Worm (Caenorhabditis elegans) whole organism, L3 larva: Measurements from ENCODE around the gene exc-5.

Experiments
- R02D3.7 ChIP-seq: fragments of 150-350 bp; optimal IDR thresholded peaks from 2 replicates; lab custom pipeline; 2014; ENCODE audit warnings: missing biosample characterization, missing genetic modification characterization
- ZK546.5 ChIP-seq: sonication (generic microtip); optimal IDR thresholded peaks from 2 replicates; lab custom pipeline; 2017; ENCODE audit warnings: missing biosample characterization, missing genetic modification characterization
- aly-2 ChIP-seq: fragments of 150-350 bp; optimal IDR thresholded peaks from 2 replicates; lab custom pipeline; 2014; ENCODE audit warnings: missing biosample characterization, missing genetic modification characterization
- ama-1 ChIP-seq: fragments of 150-350 bp; optimal IDR thresholded peaks from 2 replicates; lab custom pipeline; 2018
- ceh-16 ChIP-seq: sonication (generic microtip); optimal IDR thresholded peaks from 2 replicates; lab custom pipeline; 2017; ENCODE audit warnings: missing biosample characterization, missing genetic modification characterization
- ceh-28 ChIP-seq: fragments of 150-350 bp; optimal IDR thresholded peaks from 2 replicates; lab custom pipeline; 2014; ENCODE audit warnings: missing biosample characterization, missing genetic modification reagents, missing genetic modification characterization
- ceh-82 ChIP-seq: fragments of 150-350 bp; optimal IDR thresholded peaks from 2 replicates; lab custom pipeline; 2014; ENCODE audit warnings: missing biosample characterization, missing genetic modification characterization
- ceh-9 ChIP-seq: sonication (generic microtip); optimal IDR thresholded peaks from 2 replicates; lab custom pipeline; 2018; ENCODE audit warnings: missing biosample characterization, missing genetic modification characterization
- daf-12 ChIP-seq: fragments of 150-350 bp; optimal IDR thresholded peaks from 2 replicates; lab custom pipeline; 2014; ENCODE audit warnings: missing biosample characterization, missing genetic modification reagents, missing genetic modification characterization
- egl-27 ChIP-seq: sonication (generic microtip); optimal IDR thresholded peaks from 4 replicates; lab custom pipeline; 2017; ENCODE audit warnings: missing biosample characterization, missing genetic modification reagents, missing genetic modification characterization
- egl-5 ChIP-seq: fragments of 150-350 bp; optimal IDR thresholded peaks from 2 replicates; lab custom pipeline; 2017; ENCODE audit warnings: missing biosample characterization, missing genetic modification reagents, missing genetic modification characterization, inconsistent platforms
- elt-1 ChIP-seq: fragments of 150-350 bp; optimal IDR thresholded peaks from 2 replicates; lab custom pipeline; 2014; ENCODE audit warnings: missing biosample characterization, missing genetic modification characterization
- elt-2 ChIP-seq: sonication (generic microtip); optimal IDR thresholded peaks from 2 replicates; lab custom pipeline; 2016; ENCODE audit warnings: missing genetic modification reagents, mild to moderate bottlenecking, missing genetic modification characterization, missing compliant biosample characterization
- elt-3 ChIP-seq, 3 experiments: fragments of 150-350 bp in 1 of 3; sonication (generic microtip) in 2 of 3; optimal IDR thresholded peaks; 2 replicates in 2 of 3; 4 replicates in 1 of 3; lab custom pipeline; 2014 to 2017; ENCODE audit warnings: missing biosample characterization in 3 of 3, missing genetic modification characterization in 3 of 3
- eor-1 ChIP-seq, 2 experiments: fragments of 150-350 bp; optimal IDR thresholded peaks; 2 replicates each; lab custom pipeline; 2014 to 2018; ENCODE audit warnings: missing biosample characterization in 2 of 2, missing genetic modification characterization in 2 of 2
- fkh-10 ChIP-seq: sonication (generic microtip); optimal IDR thresholded peaks from 2 replicates; lab custom pipeline; 2017; ENCODE audit warnings: missing biosample characterization, missing genetic modification reagents, missing genetic modification characterization
- fkh-2 ChIP-seq: fragments of 150-350 bp; optimal IDR thresholded peaks from 2 replicates; lab custom pipeline; 2014; ENCODE audit warnings: missing biosample characterization, missing genetic modification reagents, missing genetic modification characterization
- hmg-11 ChIP-seq: sonication (generic microtip); optimal IDR thresholded peaks from 2 replicates; lab custom pipeline; 2016; ENCODE audit warnings: missing genetic modification characterization, missing compliant biosample characterization
- jun-1 ChIP-seq: fragments of 150-350 bp; optimal IDR thresholded peaks from 2 replicates; lab custom pipeline; 2014; ENCODE audit warnings: missing biosample characterization, missing genetic modification reagents, missing genetic modification characterization
- lin-39 ChIP-seq: fragments of 150-350 bp; optimal IDR thresholded peaks from 2 replicates; lab custom pipeline; 2018; ENCODE audit warnings: missing biosample characterization, missing genetic modification reagents, missing genetic modification characterization
- lsy-12 ChIP-seq: sonication (generic microtip); optimal IDR thresholded peaks from 2 replicates; lab custom pipeline; 2016; ENCODE audit warnings: mild to moderate bottlenecking, missing genetic modification characterization, missing compliant biosample characterization
- mdl-1 ChIP-seq: fragments of 150-350 bp; optimal IDR thresholded peaks from 2 replicates; lab custom pipeline; 2014; ENCODE audit warnings: missing biosample characterization, missing genetic modification characterization
- mml-1 ChIP-seq: fragments of 150-350 bp; sonication (generic microtip); optimal IDR thresholded peaks from 3 replicates; lab custom pipeline; 2014; ENCODE audit warnings: missing biosample characterization, missing genetic modification characterization
- nfya-1 ChIP-seq: sonication (generic microtip); optimal IDR thresholded peaks from 2 replicates; lab custom pipeline; 2017; ENCODE audit warnings: missing genetic modification characterization, mild to moderate bottlenecking, missing compliant biosample characterization, antibody characterized with exemption, moderate library complexity; ENCODE audit not compliant: insufficient read depth
- nhr-11 ChIP-seq: fragments of 150-350 bp; optimal IDR thresholded peaks from 2 replicates; lab custom pipeline; 2014; ENCODE audit warnings: missing biosample characterization, missing genetic modification characterization
- nhr-12 ChIP-seq: fragments of 150-350 bp; optimal IDR thresholded peaks from 2 replicates; lab custom pipeline; 2014; ENCODE audit warnings: missing biosample characterization, missing genetic modification characterization
- nhr-23 ChIP-seq: fragments of 150-350 bp; optimal IDR thresholded peaks from 2 replicates; lab custom pipeline; 2014; ENCODE audit warnings: missing biosample characterization, missing genetic modification reagents, missing genetic modification characterization
- nhr-237 ChIP-seq: fragments of 150-350 bp; optimal IDR thresholded peaks from 2 replicates; lab custom pipeline; 2014; ENCODE audit warnings: missing biosample characterization, missing genetic modification characterization
- nhr-25 ChIP-seq: sonication (generic microtip); optimal IDR thresholded peaks from 2 replicates; lab custom pipeline; 2017; ENCODE audit warnings: missing biosample characterization, missing genetic modification characterization
- nhr-28 ChIP-seq: fragments of 150-350 bp; optimal IDR thresholded peaks from 2 replicates; lab custom pipeline; 2014; ENCODE audit warnings: missing biosample characterization, missing genetic modification characterization
- nhr-43 ChIP-seq: sonication (generic microtip); optimal IDR thresholded peaks from 2 replicates; lab custom pipeline; 2016; ENCODE audit warnings: mild to moderate bottlenecking, missing genetic modification characterization, missing compliant biosample characterization; ENCODE audit not compliant: poor library complexity, severe bottlenecking
- nhr-67 ChIP-seq: fragments of 150-350 bp; optimal IDR thresholded peaks from 2 replicates; lab custom pipeline; 2014; ENCODE audit warnings: missing biosample characterization, missing genetic modification characterization
- nhr-76 ChIP-seq: fragments of 150-350 bp; sonication (generic microtip); optimal IDR thresholded peaks from 5 replicates; lab custom pipeline; 2014; ENCODE audit warnings: missing biosample characterization, missing genetic modification characterization
- nhr-77 ChIP-seq: fragments of 150-350 bp; optimal IDR thresholded peaks from 2 replicates; lab custom pipeline; 2014; ENCODE audit warnings: missing biosample characterization, missing genetic modification characterization
- pha-4 ChIP-seq: fragments of 150-350 bp; optimal IDR thresholded peaks from 2 replicates; lab custom pipeline; 2014; ENCODE audit warnings: missing biosample characterization, missing genetic modification reagents, missing genetic modification characterization
- pqm-1 ChIP-seq: fragments of 150-350 bp; optimal IDR thresholded peaks from 2 replicates; lab custom pipeline; 2017; ENCODE audit warnings: missing biosample characterization, missing genetic modification characterization, inconsistent platforms
- sea-2 ChIP-seq: fragments of 150-350 bp; sonication (generic microtip); optimal IDR thresholded peaks from 4 replicates; lab custom pipeline; 2014; ENCODE audit warnings: missing biosample characterization, missing genetic modification reagents, missing genetic modification characterization
- skn-1 ChIP-seq: fragments of 150-350 bp; optimal IDR thresholded peaks from 2 replicates; lab custom pipeline; 2014; ENCODE audit warnings: missing biosample characterization, missing genetic modification characterization
- snpc-4 ChIP-seq: fragments of 150-350 bp; optimal IDR thresholded peaks from 2 replicates; lab custom pipeline; 2014; ENCODE audit warnings: missing biosample characterization, missing genetic modification characterization
- unc-39 ChIP-seq: sonication (generic microtip); optimal IDR thresholded peaks from 4 replicates; lab custom pipeline; 2017; ENCODE audit warnings: missing biosample characterization, missing genetic modification characterization
- unc-62 ChIP-seq: fragments of 150-350 bp; sonication (generic microtip); optimal IDR thresholded peaks from 4 replicates; lab custom pipeline; 2014; ENCODE audit warnings: missing biosample characterization, missing genetic modification reagents, missing genetic modification characterization
- zag-1 ChIP-seq: fragments of 150-350 bp; optimal IDR thresholded peaks from 2 replicates; lab custom pipeline; 2014; ENCODE audit warnings: missing biosample characterization, missing genetic modification characterization
- ztf-11 ChIP-seq: fragments of 150-350 bp; optimal IDR thresholded peaks from 2 replicates; lab custom pipeline; 2014; ENCODE audit warnings: missing biosample characterization, missing genetic modification characterization
- ztf-4 ChIP-seq: fragments of 150-350 bp; optimal IDR thresholded peaks from 2 replicates; lab custom pipeline; 2014; ENCODE audit warnings: missing biosample characterization, missing genetic modification characterization

exc-5 gene

DNA sequence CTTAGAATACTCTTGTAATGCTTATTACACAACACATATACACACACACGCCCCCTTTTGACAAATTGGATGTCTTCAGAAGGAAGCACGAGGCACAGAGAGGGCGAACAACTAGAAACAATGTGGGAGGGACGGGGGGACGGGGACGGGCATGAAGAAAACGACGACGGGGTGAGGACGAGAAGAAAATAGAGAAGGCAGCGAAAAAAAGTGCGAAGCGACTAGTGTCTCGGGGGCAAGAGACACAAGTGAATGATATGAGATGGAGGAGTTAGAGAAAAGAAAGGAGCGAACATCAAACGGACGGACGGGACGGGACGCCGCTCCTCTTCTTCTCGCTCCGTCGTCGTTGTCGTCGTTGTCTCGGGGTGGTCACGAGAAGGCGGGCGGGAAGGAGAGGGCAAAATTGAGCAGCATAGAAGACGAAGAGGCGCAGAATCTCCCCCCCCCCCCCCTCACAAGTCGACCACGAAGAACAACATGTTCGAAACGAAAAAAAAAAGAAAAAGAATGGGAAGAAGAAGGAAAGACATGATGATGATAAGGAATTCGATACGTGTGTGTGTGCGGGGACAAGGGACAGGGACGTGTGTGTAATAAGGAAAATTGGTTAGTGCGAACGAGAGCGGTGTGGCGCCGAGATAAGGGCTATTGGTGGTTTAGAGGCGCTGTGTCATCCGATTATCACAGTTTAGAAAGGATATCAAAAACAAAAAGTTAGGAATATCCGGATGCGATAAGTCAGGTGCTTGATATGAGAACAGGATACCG is 18.4 kb downstream of the exc-5 start (continued):
- TF ChIP-seq nhr-67, result no peak
- peak; percentile 90 for TF ChIP-seq fkh-10 (GFP tag; lab: Kevin White, UChicago)
- TF ChIP-seq mml-1, result no peak
- TF ChIP-seq egl-5, result no peak
- TF ChIP-seq nfya-1 (tag; lab: Kevin White, UChicago), result peak; percentile 81
- no peak for TF ChIP-seq ztf-11 (tag; lab: Kevin White, UChicago)
- no peak for TF ChIP-seq sea-2 (GFP tag; lab: Kevin White, UChicago)
- peak; percentile 57 for TF ChIP-seq ceh-28 (tag; lab: Kevin White, UChicago)
- TF ChIP-seq nhr-11 (tag; lab: Kevin White, UChicago), result no peak
- TF ChIP-seq nhr-25, result peak; percentile 88
- TF ChIP-seq nhr-12, result no peak
- no peak for TF ChIP-seq ceh-9
- TF ChIP-seq nhr-77 (tag; lab: Kevin White, UChicago), result no peak
- TF ChIP-seq nhr-23, result peak; percentile 83
- TF ChIP-seq elt-1 (tag; lab: Kevin White, UChicago), result peak; percentile 65
- TF ChIP-seq daf-12 (tag; lab: Kevin White, UChicago), result peak; percentile 7
- peak; percentile 80 for TF ChIP-seq unc-62 (GFP tag; lab: Kevin White, UChicago)
- TF ChIP-seq fkh-2 (tag; lab: Kevin White, UChicago), result no peak
- TF ChIP-seq eor-1 (tag; optimal IDR thresholded peaks at IDR 0.05; lab: Kevin White, UChicago), result no peak
- peak; percentile 62 for TF ChIP-seq nhr-43
- peak; percentile 77 for TF ChIP-seq jun-1 (tag; lab: Kevin White, UChicago)
- TF ChIP-seq lsy-12 (tag; lab: Kevin White, UChicago), result peak; percentile 82
- no peak for TF ChIP-seq ZK546.5 (tag; lab: Kevin White, UChicago)
- peak; percentile 68 for TF ChIP-seq pha-4
- TF ChIP-seq, all 47 proteins: peak for 27

DNA sequence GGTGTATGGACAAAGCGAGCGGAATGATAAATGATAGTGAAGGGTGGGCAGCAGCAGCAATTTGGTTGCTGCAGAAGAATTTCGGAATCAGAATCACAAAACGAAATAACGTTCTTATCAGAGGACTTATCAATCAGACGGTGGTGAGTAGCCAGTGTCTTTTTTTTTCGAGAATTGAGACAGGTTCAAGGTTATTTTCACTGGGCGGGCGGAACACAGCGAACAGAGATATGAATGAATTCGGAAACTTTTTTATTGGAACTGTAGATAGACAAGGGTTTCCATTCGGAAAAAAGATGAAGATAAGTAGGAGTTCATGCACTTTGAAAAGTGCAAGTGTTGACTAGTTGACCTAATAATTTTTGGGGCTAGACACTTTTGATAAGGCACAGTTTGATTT is 20.2 kb downstream of the exc-5 start:
- peak; percentile 8 for TF ChIP-seq hmg-11
- no peak for TF ChIP-seq snpc-4
- TF ChIP-seq elt-2 (tag; lab: Kevin White, UChicago), result peak; percentile 70
- TF ChIP-seq egl-5, result no peak
- TF ChIP-seq fkh-2 (tag; lab: Kevin White, UChicago), result no peak
- TF ChIP-seq elt-1 (tag; lab: Kevin White, UChicago), result peak; percentile 37
- TF ChIP-seq nhr-76 (tag; lab: Kevin White, UChicago), result no peak
- TF ChIP-seq ama-1 (lab: Kevin White, UChicago), result peak; percentile 69
- no peak for TF ChIP-seq lin-39 (tag; lab: Kevin White, UChicago)
- TF ChIP-seq unc-39 (tag; lab: Kevin White, UChicago), result no peak
- no peak for TF ChIP-seq eor-1 (tag; optimal IDR thresholded peaks at IDR 0.05; lab: Kevin White, UChicago)
- peak; percentile 77 for TF ChIP-seq nhr-25
- TF ChIP-seq nhr-28 (tag; lab: Kevin White, UChicago), result no peak
- TF ChIP-seq skn-1, result no peak
- no peak for TF ChIP-seq ceh-16 (tag; lab: Kevin White, UChicago)
- no peak for TF ChIP-seq ceh-82 (tag; lab: Kevin White, UChicago)
- TF ChIP-seq ceh-28 (tag; lab: Kevin White, UChicago), result peak; percentile 3
- TF ChIP-seq ceh-9, result no peak
- peak; percentile 24 for TF ChIP-seq pqm-1 (tag; lab: Kevin White, UChicago)
- TF ChIP-seq ztf-4, result no peak
- TF ChIP-seq R02D3.7 (tag; lab: Kevin White, UChicago), result no peak
- no peak for TF ChIP-seq ZK546.5 (tag; lab: Kevin White, UChicago)
- TF ChIP-seq unc-62 (GFP tag; lab: Kevin White, UChicago), result peak; percentile 8
- TF ChIP-seq nfya-1 (tag; lab: Kevin White, UChicago), result peak; percentile 5
- TF ChIP-seq daf-12 (tag; lab: Kevin White, UChicago), result peak; percentile 52
- peak; percentile 24 for TF ChIP-seq jun-1 (tag; lab: Kevin White, UChicago)
- TF ChIP-seq ztf-11 (tag; lab: Kevin White, UChicago), result no peak
- peak; percentile 37 to 99 (median 61) for TF ChIP-seq elt-3 (tag; optimal IDR thresholded peaks at IDR 0.05; lab: Kevin White, UChicago)
- TF ChIP-seq zag-1 (tag; lab: Kevin White, UChicago), result no peak
- TF ChIP-seq nhr-43, result peak; percentile 63
- TF ChIP-seq mml-1, result no peak
- TF ChIP-seq lsy-12 (tag; lab: Kevin White, UChicago), result peak; percentile 11
- no peak for TF ChIP-seq mdl-1
- TF ChIP-seq nhr-23, result peak; percentile 93
- TF ChIP-seq nhr-237 (tag; lab: Kevin White, UChicago), result no peak
- no peak for TF ChIP-seq sea-2 (GFP tag; lab: Kevin White, UChicago)
- TF ChIP-seq aly-2 (tag; lab: Kevin White, UChicago), result no peak
- TF ChIP-seq egl-27 (tag; lab: Kevin White, UChicago), result peak; percentile 40
